Fruit fly (Drosophila melanogaster) whole organism: ENCODE results near the gene ZnT63C.

ENCODE experiments used
- CG8478 ChIP-seq: fragments of >200 bp; optimal IDR thresholded peaks from 2 replicates; lab custom pipeline; 2018; ENCODE audit warnings: inconsistent platforms
- Dll ChIP-seq: fragments of >200 bp; optimal IDR thresholded peaks from 2 replicates; lab custom pipeline; 2017
- EcR ChIP-seq, 2 experiments: fragments of >200 bp; optimal IDR thresholded peaks; 2 replicates each; lab custom pipeline; 2017; ENCODE audit warnings: missing biosample characterization in 2 of 2, missing genetic modification characterization in 2 of 2, missing genetic modification reagents in 2 of 2
- pan ChIP-seq: fragments of >200 bp; optimal IDR thresholded peaks from 2 replicates; lab custom pipeline; 2017
- psq ChIP-seq: fragments of >200 bp; optimal IDR thresholded peaks from 2 replicates; lab custom pipeline; 2017
- usp ChIP-seq: fragments of >200 bp; optimal IDR thresholded peaks from 2 replicates; lab custom pipeline; 2017; ENCODE audit warnings: missing biosample characterization, missing genetic modification characterization, mixed read lengths

The ZnT63C gene

DNA sequence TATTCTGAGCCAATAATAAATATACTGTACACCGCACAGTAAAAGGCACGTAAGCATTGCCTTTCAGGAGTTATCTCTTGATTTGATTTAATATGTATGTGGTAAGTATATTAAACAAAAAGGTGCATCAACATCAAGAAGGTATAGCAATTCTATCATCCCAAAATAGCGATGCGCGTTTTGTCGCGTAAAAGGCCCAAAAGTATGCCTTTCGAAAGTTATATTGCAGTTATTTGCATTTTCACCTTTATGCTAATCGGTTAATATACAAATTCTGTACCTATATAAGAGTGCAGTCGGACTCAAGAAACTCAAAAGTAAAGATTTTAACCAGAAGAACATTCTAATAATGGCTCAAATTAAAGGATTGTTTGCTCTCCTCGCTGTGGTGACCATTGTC lies 11.8 kb downstream of the ZnT63C start, which contains the start of gene Drsl4:
Drsl4 (plus strand) TSS at position 333 of the 400 bp plus-strand sequence.
- TF ChIP-seq Dll (lab: Kevin White, UChicago) (no peak), CG8478 (lab: Kevin White, UChicago) (no peak), psq (lab: Kevin White, UChicago) (no peak), usp (GFP tag; lab: Kevin White, UChicago) (no peak), EcR (GFP tag; optimal IDR thresholded peaks at IDR 0.05; lab: Kevin White, UChicago) (no peak), pan (no peak)

DNA sequence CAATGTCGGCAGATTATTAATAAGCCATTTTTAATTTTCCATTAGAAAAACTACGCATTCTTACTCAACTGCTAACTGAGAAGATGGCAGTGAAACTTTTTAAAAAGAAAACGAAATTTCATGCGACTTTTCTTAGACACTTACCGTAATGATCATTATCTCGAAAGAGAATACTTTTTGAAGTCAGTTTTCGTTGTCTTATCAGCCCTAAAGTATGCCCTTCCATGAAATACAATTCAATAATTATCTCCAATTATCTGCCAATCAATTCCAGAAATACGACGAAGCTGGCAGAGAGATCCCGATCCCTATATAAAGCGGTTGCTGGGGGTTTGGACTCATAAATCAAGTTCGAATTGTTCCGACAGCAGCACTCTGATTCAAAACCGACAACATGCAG lies 12.9 kb downstream of the ZnT63C start, which contains the start of gene Drsl5:
Drsl5 (plus strand) TSS at position 341 of the 400 bp plus-strand sequence.
- TF ChIP-seq usp (GFP tag; lab: Kevin White, UChicago), result no peak
- no peak for TF ChIP-seq pan

DNA sequence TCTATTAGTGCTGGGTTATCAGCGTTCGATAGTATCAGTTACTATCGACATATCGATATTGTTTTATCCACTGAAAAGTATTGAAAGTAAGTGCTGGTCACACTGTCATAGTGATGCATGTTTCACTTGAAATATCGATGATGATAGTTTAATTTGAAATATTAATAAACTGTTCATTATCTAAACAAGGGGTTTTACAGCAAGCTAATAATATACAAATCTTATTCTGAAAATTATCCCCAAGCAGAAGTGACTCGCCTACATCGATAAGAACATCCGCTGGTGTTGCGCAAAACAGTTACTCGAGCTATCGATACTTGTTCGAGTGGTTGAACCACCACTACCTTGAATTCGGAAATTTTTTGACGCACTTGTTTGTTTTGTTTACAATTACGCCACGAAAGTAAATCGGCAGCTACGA lies 15.7 kb downstream of the ZnT63C start, which contains the start of the genes PIG-C, CG12016 and Dpm2:
PIG-C (minus strand) TSS at position 10 of the 421 bp plus-strand sequence.
CG12016 (plus strand) TSS at position 333 of the 421 bp plus-strand sequence.
Dpm2 (plus strand) TSS at position 333 of the 421 bp plus-strand sequence.
- TF ChIP-seq EcR (GFP tag; optimal IDR thresholded peaks at IDR 0.05; lab: Kevin White, UChicago), result no peak
- no peak for TF ChIP-seq psq (lab: Kevin White, UChicago)
- TF ChIP-seq usp (GFP tag; lab: Kevin White, UChicago), result no peak
- no peak for TF ChIP-seq Dll (lab: Kevin White, UChicago)
- TF ChIP-seq pan, result no peak
- no peak for TF ChIP-seq CG8478 (lab: Kevin White, UChicago)

DNA sequence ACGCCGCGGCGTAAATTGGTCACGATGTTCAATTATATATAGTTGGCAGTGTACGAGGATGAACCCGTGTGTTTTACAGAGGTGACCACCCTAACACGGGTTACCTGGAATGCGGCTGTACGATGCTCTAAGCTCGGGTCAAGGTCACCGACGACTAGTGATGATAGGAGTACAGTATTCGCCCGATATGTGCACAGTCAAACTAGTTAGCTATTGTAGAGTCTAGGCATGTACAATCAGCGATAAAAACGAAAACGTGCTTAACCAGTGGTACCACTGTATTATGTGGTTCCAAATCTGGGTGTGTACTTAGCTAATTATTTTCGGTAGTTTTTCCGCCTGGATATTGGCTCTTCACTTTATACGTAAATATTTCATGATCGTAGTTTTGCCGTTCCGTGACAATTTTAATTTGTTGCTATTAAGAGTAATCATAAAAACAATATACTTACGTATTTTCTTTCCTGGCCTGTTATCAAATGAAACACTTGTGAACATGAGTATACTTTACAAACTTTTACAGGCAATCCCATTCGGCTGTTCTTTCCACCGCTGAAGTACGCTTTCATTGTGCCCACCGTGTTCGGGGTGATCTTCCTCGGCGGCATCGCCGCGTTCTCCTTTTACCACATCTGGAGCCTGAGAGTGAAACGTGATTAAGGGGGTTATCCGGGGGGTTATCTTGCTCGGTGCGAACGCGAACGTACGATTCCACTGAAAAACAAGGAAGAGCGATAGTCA lies 16.7 kb downstream of the ZnT63C start:
- TF ChIP-seq CG8478 (lab: Kevin White, UChicago), result no peak
- no peak for TF ChIP-seq psq (lab: Kevin White, UChicago)
- TF ChIP-seq pan, result no peak
- no peak for TF ChIP-seq usp (GFP tag; lab: Kevin White, UChicago)
- no peak for TF ChIP-seq EcR (GFP tag; optimal IDR thresholded peaks at IDR 0.05; lab: Kevin White, UChicago)
- no peak for TF ChIP-seq Dll (lab: Kevin White, UChicago)

DNA sequence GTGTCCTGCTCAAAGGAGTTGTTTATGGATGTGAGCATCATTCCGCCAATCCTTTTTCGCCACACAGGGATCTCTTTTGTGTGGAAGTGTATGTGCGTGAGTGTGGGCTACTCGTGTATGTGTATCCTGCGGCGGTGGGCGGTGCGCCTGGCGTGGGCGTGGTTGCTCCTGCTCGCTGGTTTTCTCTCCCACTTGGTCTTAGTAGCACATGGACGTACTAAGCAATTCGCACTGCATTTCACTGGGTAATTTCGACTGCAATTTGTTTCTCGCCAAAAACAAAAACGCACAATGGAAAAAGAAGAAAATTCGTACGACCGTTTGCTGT lies 22.1 kb downstream of the ZnT63C start:
- no peak for TF ChIP-seq usp (GFP tag; lab: Kevin White, UChicago)
- TF ChIP-seq CG8478 (lab: Kevin White, UChicago), result no peak
- TF ChIP-seq EcR (GFP tag; optimal IDR thresholded peaks at IDR 0.05; lab: Kevin White, UChicago), result no peak

DNA sequence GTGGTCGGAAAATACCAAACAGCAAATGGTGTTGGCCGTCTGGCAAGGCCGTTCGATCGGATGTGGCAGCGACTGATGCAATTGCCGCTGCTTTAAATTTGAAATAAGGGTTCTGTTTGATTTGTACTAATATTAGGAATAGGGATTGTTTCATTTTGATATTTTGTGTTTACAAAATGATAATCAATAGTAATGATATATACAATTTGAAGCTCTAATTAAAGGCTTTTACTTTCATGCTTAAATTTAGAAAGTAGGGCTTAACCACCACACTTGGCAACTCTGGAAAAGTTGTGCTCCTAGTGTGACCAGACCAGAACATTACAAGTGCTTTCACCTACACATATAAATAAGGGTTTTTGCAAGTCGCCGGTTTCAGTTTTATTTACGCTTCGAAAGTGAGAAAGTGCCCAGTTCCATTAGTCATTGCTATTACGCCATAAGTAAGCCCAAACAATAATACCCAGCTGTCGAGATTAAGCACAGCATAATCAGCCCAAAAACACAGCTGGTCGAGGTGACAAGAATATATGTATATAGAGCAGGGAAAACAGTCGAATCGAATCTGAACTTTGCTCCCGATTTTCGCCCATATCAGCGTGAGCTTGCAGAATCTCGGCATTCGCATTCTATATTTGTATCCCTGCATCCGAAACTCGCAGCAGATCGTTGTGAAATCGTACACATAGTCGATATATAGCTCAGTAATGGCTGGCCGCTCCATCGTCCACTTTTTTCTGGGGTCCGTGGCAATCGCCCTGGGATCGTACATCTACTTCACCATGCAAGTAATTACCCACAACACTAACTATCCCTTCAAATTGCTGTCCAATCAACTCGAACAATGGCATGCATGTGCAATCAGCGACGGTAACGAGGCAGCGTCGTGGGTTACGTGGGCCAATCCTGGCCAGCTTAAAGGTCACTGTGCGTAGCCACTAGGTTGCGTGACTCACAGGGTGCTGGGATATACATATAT lies 22.7 kb downstream of the ZnT63C start, which contains the start of gene Gtpx:
Gtpx (plus strand) TSS at position 341 of the 979 bp plus-strand sequence.
- TF ChIP-seq CG8478 (lab: Kevin White, UChicago) (no peak), EcR (GFP tag; optimal IDR thresholded peaks at IDR 0.05; lab: Kevin White, UChicago) (no peak), pan (no peak), psq (lab: Kevin White, UChicago) (no peak), Dll (lab: Kevin White, UChicago) (no peak), usp (GFP tag; lab: Kevin White, UChicago) (no peak)

DNA sequence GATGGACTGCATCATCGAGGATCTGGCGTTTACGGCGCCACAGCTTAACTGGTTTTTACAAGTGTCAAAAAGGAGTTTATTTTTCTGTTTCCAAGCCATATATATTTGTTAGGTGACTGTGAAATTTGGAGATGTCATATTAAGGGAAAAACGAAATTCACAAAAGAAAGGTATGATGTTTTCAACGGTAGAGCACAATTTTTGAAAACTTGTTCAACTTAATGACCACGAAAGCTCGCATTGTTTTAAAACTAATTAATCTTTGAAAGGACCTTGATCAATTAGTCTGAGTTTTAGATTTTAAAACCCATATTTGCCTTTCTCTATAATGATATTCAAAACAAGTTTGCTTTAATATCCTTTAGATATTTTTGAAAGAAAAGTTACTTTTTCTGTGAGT lies 25.3 kb downstream of the ZnT63C start, which contains the start of gene Strip:
Strip (minus strand) TSS at position 101 of the 400 bp plus-strand sequence.
- TF ChIP-seq CG8478 (lab: Kevin White, UChicago) (no peak), usp (GFP tag; lab: Kevin White, UChicago) (no peak), Dll (lab: Kevin White, UChicago) (no peak), pan (no peak), psq (lab: Kevin White, UChicago) (no peak), EcR (GFP tag; optimal IDR thresholded peaks at IDR 0.05; lab: Kevin White, UChicago) (no peak)

DNA sequence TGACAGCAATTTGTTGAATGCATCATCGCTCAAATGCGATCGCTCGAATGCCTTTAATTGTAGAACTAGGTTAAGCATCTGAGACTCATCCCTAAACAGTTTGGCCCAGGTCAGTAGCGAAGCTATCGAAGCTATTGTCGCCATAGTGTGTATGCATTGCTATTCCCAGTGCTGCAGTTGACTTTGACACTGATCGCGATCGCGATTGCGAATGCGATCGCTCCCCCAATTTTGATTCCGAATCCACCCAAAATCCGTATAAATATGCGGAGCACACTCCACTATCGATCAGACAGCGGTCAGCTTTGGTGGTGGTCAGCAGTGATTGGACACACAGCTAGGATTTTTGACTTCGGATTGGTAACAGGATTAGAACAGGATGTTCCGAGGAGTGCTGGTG lies 26.3 kb downstream of the ZnT63C start, which contains the start of gene CG14961:
CG14961 (plus strand) TSS at position 301 of the 400 bp plus-strand sequence.
- no peak for TF ChIP-seq usp (GFP tag; lab: Kevin White, UChicago)

DNA sequence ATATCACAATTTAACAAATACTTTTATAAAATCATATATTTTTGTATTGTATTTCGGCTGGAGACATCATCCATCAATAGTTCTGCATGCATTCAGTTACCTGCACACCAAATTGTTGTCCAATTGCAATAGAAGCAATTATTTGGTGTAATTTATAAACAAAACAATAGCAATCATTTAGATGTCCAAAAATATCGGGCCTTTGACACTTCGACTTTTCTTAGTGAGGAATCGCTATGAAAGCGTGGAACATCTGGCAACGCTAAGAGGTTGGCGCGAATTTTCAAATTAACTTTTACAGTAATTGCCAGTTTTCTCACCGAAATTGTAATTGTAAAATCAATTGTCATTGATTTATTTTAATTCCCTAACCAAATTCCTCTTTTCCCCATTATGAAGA lies 31.3 kb downstream of the ZnT63C start, which contains the start of gene CG14969:
CG14969 (minus strand) TSS at position 195 of the 400 bp plus-strand sequence.
- no peak for TF ChIP-seq usp (GFP tag; lab: Kevin White, UChicago)

DNA sequence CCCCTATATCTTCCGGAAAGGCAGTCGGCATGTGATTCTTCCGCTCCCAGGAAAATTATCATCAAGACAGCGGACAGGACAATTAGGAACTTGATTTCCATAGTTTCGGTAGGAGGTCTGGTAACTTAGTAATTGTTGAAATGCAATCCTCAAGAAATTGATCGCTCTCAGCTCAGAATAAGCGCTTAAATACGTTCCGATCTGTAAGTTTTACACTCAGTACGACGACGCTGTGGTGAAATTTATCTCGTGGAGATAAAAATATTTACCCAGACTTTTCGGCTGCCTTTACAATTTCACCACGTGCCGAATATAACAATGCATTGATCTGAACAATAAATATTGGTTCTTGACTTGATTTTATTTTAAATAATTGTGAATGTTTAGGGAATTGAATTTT lies 32.2 kb downstream of the ZnT63C start, which contains the start of gene Drsl1:
Drsl1 (minus strand) TSS at position 101 of the 400 bp plus-strand sequence.
- no peak for TF ChIP-seq psq (lab: Kevin White, UChicago)
- no peak for TF ChIP-seq EcR (GFP tag; optimal IDR thresholded peaks at IDR 0.05; lab: Kevin White, UChicago)
- TF ChIP-seq pan, result no peak
- TF ChIP-seq usp (GFP tag; lab: Kevin White, UChicago), result no peak
- no peak for TF ChIP-seq Dll (lab: Kevin White, UChicago)
- TF ChIP-seq CG8478 (lab: Kevin White, UChicago), result no peak

DNA sequence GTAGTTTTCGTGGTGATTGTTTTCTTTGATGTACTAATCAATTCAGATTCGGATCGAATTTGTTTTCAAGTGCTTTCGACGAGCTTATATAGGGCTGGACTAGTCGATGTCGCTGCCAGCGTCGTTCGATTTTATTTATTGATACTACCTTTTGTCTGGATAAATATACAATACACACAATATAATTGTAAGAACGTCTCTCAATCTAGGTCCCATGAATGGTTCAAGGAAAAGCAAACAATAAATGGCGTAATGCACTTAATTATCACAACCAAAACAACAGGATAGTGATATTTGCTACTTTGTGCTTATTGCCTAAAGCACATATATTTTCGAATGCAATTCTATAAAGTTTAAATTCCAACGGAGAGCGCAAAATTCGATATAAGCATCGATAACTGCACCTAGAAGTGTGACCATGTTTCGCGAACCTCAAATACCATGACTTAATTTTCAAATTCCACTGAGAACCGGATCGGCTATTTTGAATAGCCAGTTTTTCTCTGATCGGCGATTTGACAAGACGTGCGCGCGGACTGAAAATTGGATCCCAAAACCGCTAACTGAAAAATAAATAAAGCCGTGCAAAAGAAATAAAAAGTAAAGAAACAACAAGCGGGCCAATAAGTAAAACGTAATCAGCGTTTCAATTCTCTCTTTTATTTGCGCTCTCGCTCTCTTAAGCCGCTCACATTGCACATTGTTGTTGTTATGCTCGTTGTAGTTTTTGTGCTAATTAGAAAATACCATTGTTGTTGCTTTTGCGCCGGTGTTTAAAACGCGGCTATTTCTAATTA lies 33.1 kb downstream of the ZnT63C start, which contains the start of the genes Drsl6 and kst:
Drsl6 (minus strand) TSS at position 51 of the 797 bp plus-strand sequence.
kst (plus strand) TSS at position 493 of the 797 bp plus-strand sequence.
- no peak for TF ChIP-seq Dll (lab: Kevin White, UChicago)
- no peak for TF ChIP-seq CG8478 (lab: Kevin White, UChicago)
- TF ChIP-seq EcR (GFP tag; optimal IDR thresholded peaks at IDR 0.05; lab: Kevin White, UChicago), result no peak
- no peak for TF ChIP-seq psq (lab: Kevin White, UChicago)
- TF ChIP-seq pan, result no peak
- TF ChIP-seq usp (GFP tag; lab: Kevin White, UChicago), result no peak
